Worm (Caenorhabditis elegans) whole organism, midembryonic: ENCODE results near the gene C07A4.2.

Experiments used
- T22C8.4 ChIP-seq: fragments of 200-800 bp; sonication (Bioruptor generic); IDR thresholded peaks from 2 replicates; pipeline ENCODE4 v1.3.6; 2022; ENCODE audit warnings: missing genetic modification characterization, missing compliant biosample characterization
- med-1 ChIP-seq: sonication (generic microtip); optimal IDR thresholded peaks from 2 replicates; lab custom pipeline; 2017; ENCODE audit warnings: missing genetic modification characterization, mild to moderate bottlenecking, missing compliant biosample characterization, antibody characterized with exemption, missing genetic modification reagents; ENCODE audit not compliant: insufficient read depth
- ref-1 ChIP-seq: fragments of 200-800 bp; sonication (Bioruptor generic); conservative IDR thresholded peaks from 2 replicates; pipeline ENCODE4 v1.3.6; 2022; ENCODE audit warnings: missing genetic modification reagents, missing genetic modification characterization, missing compliant biosample characterization
- tab-1 ChIP-seq: fragments of 200-800 bp; sonication (Bioruptor generic); IDR thresholded peaks from 2 replicates; pipeline ENCODE4 v1.3.6; 2022; ENCODE audit warnings: missing genetic modification characterization, missing compliant biosample characterization

DNA sequence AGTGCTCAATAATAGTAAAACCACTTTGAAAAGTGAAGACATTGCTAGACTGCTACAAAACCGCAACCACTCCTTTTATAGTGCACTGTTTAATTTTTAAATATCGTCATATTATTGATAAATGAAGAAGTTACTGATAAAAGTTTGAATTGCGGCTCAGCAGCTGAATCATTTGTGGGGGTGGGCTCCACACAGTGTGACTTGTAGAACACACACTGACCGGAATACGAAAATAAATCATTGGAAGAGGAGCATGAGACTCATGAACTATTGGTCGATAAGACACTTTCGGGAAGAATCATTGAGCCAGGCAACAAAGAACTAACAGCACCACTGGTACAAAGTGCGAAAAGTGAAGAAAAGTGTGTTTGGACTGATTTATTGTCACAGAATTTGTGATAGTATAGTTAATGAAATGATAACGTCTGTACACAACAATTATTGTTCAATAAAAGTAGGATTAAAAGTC lies 30.0 kb upstream of the C07A4.2 start, which contains the start of gene oac-14:
- TF ChIP-seq T22C8.4 (GFP tag; lab: Robert Waterston, UW) (no peak), med-1 (GFP tag; lab: Kevin White, UChicago) (no peak), tab-1 (GFP tag; lab: Robert Waterston, UW) (no peak), ref-1 (GFP tag; lab: Robert Waterston, UW) (no peak)
